Worm (Caenorhabditis elegans) whole organism, L4 larva: ENCODE measurements around the gene M199.8.

Experiments
- D1046.2 ChIP-seq: fragments of 200-800 bp; sonication (Bioruptor generic); IDR thresholded peaks from 2 replicates; pipeline ENCODE4 v1.3.6; 2022; ENCODE audit warnings: missing genetic modification characterization, missing compliant biosample characterization
- F44E2.7 ChIP-seq: fragments of 200-800 bp; sonication (Bioruptor generic); IDR thresholded peaks from 2 replicates; pipeline ENCODE4 v2.1.2; 2022; ENCODE audit warnings: missing genetic modification characterization, missing compliant biosample characterization
- F49E8.2 ChIP-seq: sonication (generic microtip); optimal IDR thresholded peaks from 2 replicates; lab custom pipeline; 2016; ENCODE audit warnings: missing compliant biosample characterization, mild to moderate bottlenecking, missing genetic modification characterization, borderline replicate concordance
- T20F7.1 ChIP-seq: fragments of 200-800 bp; sonication (Bioruptor generic); optimal IDR thresholded peaks from 2 replicates; lab custom pipeline; 2018; ENCODE audit warnings: mild to moderate bottlenecking, missing genetic modification characterization, missing compliant biosample characterization
- Y105C5A.15 ChIP-seq: fragments of 200-800 bp; sonication (Bioruptor generic); IDR thresholded peaks from 2 replicates; pipeline ENCODE4 v1.3.6; 2022; ENCODE audit warnings: missing genetic modification characterization, missing compliant biosample characterization
- Y75B8A.6 ChIP-seq: fragments of 200-800 bp; sonication (Bioruptor generic); IDR thresholded peaks from 2 replicates; pipeline ENCODE4 v1.3.6; 2022; ENCODE audit warnings: missing genetic modification reagents, missing genetic modification characterization, missing compliant biosample characterization
- ZK546.5 ChIP-seq, 2 experiments: sonication (generic microtip); optimal IDR thresholded peaks; 2 replicates each; lab custom pipeline; 2017; ENCODE audit warnings: missing biosample characterization in 2 of 2, missing genetic modification characterization in 2 of 2
- aha-1 ChIP-seq: fragments of 150-350 bp; peaks from one replicate; lab custom pipeline; 2014; ENCODE audit warnings: missing biosample characterization, missing genetic modification characterization
- aly-2 ChIP-seq: sonication (generic microtip); optimal IDR thresholded peaks from 2 replicates; lab custom pipeline; 2018; ENCODE audit warnings: missing biosample characterization, missing genetic modification characterization
- ceh-62 ChIP-seq: sonication (generic microtip); optimal IDR thresholded peaks from 2 replicates; lab custom pipeline; 2017; ENCODE audit warnings: missing biosample characterization, missing genetic modification characterization
- cey-2 ChIP-seq: sonication (generic microtip); optimal IDR thresholded peaks from 3 replicates; lab custom pipeline; 2017; ENCODE audit warnings: missing genetic modification characterization, mild to moderate bottlenecking, missing compliant biosample characterization, antibody characterized with exemption, borderline replicate concordance; ENCODE audit not compliant: insufficient read depth
- daf-19 ChIP-seq: fragments of 200-800 bp; sonication (Bioruptor generic); conservative IDR thresholded peaks from 2 replicates; pipeline ENCODE4 v1.3.6; 2022; ENCODE audit warnings: missing genetic modification characterization, missing compliant biosample characterization
- dmd-8 ChIP-seq: fragments of 200-800 bp; sonication (Bioruptor generic); IDR thresholded peaks from 2 replicates; pipeline ENCODE4 v1.3.6; 2022; ENCODE audit warnings: missing genetic modification characterization, missing compliant biosample characterization
- dpl-1 ChIP-seq: fragments of 150-350 bp; optimal IDR thresholded peaks from 2 replicates; lab custom pipeline; 2014; ENCODE audit warnings: missing biosample characterization, missing genetic modification reagents, missing genetic modification characterization
- egl-27 ChIP-seq: sonication (generic microtip); optimal IDR thresholded peaks from 3 replicates; lab custom pipeline; 2017; ENCODE audit warnings: missing biosample characterization, missing genetic modification reagents, missing genetic modification characterization
- gei-8 ChIP-seq: fragments of 200-800 bp; sonication (Bioruptor generic); optimal IDR thresholded peaks from 2 replicates; lab custom pipeline; 2018; ENCODE audit warnings: mild to moderate bottlenecking, missing genetic modification characterization, missing compliant biosample characterization
- hlh-11 ChIP-seq: fragments of 200-800 bp; sonication (Bioruptor generic); optimal IDR thresholded peaks from 2 replicates; lab custom pipeline; 2018; ENCODE audit warnings: mild to moderate bottlenecking, missing genetic modification characterization, missing compliant biosample characterization
- hmg-1.1 ChIP-seq: fragments of 200-800 bp; sonication (Bioruptor generic); IDR thresholded peaks from 2 replicates; pipeline ENCODE4 v1.3.6; 2022; ENCODE audit warnings: missing genetic modification reagents, missing genetic modification characterization, missing compliant biosample characterization
- lim-7 ChIP-seq: fragments of 200-800 bp; sonication (Bioruptor generic); IDR thresholded peaks from 2 replicates; pipeline ENCODE4 v1.3.6; 2022; ENCODE audit warnings: missing genetic modification characterization, missing compliant biosample characterization
- lin-13 ChIP-seq: fragments of 150-350 bp; optimal IDR thresholded peaks from 2 replicates; lab custom pipeline; 2014; ENCODE audit warnings: missing biosample characterization, missing genetic modification reagents, missing genetic modification characterization
- lin-29 ChIP-seq: fragments of 200-800 bp; sonication (Bioruptor generic); IDR thresholded peaks from 2 replicates; pipeline ENCODE4 v1.3.6; 2022; ENCODE audit warnings: missing genetic modification reagents, missing genetic modification characterization, missing compliant biosample characterization
- madf-9 ChIP-seq: fragments of 200-800 bp; sonication (Bioruptor generic); conservative IDR thresholded peaks from 2 replicates; pipeline ENCODE4 v1.3.6; 2022; ENCODE audit warnings: missing genetic modification reagents, missing genetic modification characterization, missing compliant biosample characterization
- mdt-29 ChIP-seq: fragments of 200-800 bp; sonication (Bioruptor generic); IDR thresholded peaks from 2 replicates; pipeline ENCODE4 v1.3.6; 2022; ENCODE audit warnings: missing genetic modification reagents, missing genetic modification characterization, missing compliant biosample characterization
- nhr-25 ChIP-seq: sonication (generic microtip); optimal IDR thresholded peaks from 2 replicates; lab custom pipeline; 2017; ENCODE audit warnings: missing genetic modification characterization, mild to moderate bottlenecking, missing compliant biosample characterization, antibody characterized with exemption, moderate library complexity, borderline replicate concordance; ENCODE audit not compliant: insufficient read depth
- nhr-28 ChIP-seq: fragments of 150-350 bp; optimal IDR thresholded peaks from 2 replicates; lab custom pipeline; 2014; ENCODE audit warnings: missing biosample characterization, missing genetic modification characterization
- nhr-41 ChIP-seq: fragments of 200-800 bp; sonication (Bioruptor generic); IDR thresholded peaks from 2 replicates; pipeline ENCODE4 v1.3.6; 2022; ENCODE audit warnings: missing genetic modification reagents, missing genetic modification characterization, missing compliant biosample characterization
- nhr-76 ChIP-seq: fragments of 150-350 bp; optimal IDR thresholded peaks from 2 replicates; lab custom pipeline; 2014; ENCODE audit warnings: missing biosample characterization, missing genetic modification characterization
- nhr-77 ChIP-seq: fragments of 150-350 bp; optimal IDR thresholded peaks from 2 replicates; lab custom pipeline; 2014; ENCODE audit warnings: missing biosample characterization, missing genetic modification characterization
- pqm-1 ChIP-seq: sonication (generic microtip); optimal IDR thresholded peaks from 2 replicates; lab custom pipeline; 2017; ENCODE audit warnings: missing biosample characterization, missing genetic modification characterization
- set-16 ChIP-seq: fragments of 200-800 bp; sonication (Bioruptor generic); IDR thresholded peaks from 2 replicates; pipeline ENCODE4 v1.3.6; 2022; ENCODE audit warnings: missing genetic modification reagents, missing genetic modification characterization, missing compliant biosample characterization
- snpc-1.2 ChIP-seq: fragments of 200-800 bp; sonication (Bioruptor generic); IDR thresholded peaks from 2 replicates; pipeline ENCODE4 v1.3.6; 2022; ENCODE audit warnings: missing genetic modification reagents, missing genetic modification characterization, missing compliant biosample characterization
- tra-1 ChIP-seq: fragments of 200-800 bp; sonication (Bioruptor generic); IDR thresholded peaks from 2 replicates; pipeline ENCODE4 v1.3.6; 2022; ENCODE audit warnings: missing genetic modification reagents, missing genetic modification characterization, missing compliant biosample characterization
- unc-62 ChIP-seq, 3 experiments: fragments of 150-350 bp in 1 of 3; sonication (generic microtip); optimal IDR thresholded peaks in 2 of 3; peaks in 1 of 3; 1 replicate in 1 of 3; 2 replicates in 2 of 3; lab custom pipeline; 2014 to 2017; ENCODE audit warnings: missing biosample characterization in 3 of 3, missing genetic modification characterization in 3 of 3, missing genetic modification reagents in 3 of 3, missing genotype in 1 of 3
- zag-1 ChIP-seq: fragments of 150-350 bp; optimal IDR thresholded peaks from 2 replicates; lab custom pipeline; 2014; ENCODE audit warnings: missing biosample characterization, missing genetic modification characterization
- zfp-2 ChIP-seq: sonication (generic microtip); optimal IDR thresholded peaks from 2 replicates; lab custom pipeline; 2016; ENCODE audit warnings: mild to moderate bottlenecking, missing genetic modification characterization, missing compliant biosample characterization
- zip-11 ChIP-seq: fragments of 200-800 bp; sonication (Bioruptor generic); IDR thresholded peaks from 2 replicates; pipeline ENCODE4 v1.3.6; 2022; ENCODE audit warnings: missing genetic modification characterization, missing compliant biosample characterization

The M199.8 gene

DNA sequence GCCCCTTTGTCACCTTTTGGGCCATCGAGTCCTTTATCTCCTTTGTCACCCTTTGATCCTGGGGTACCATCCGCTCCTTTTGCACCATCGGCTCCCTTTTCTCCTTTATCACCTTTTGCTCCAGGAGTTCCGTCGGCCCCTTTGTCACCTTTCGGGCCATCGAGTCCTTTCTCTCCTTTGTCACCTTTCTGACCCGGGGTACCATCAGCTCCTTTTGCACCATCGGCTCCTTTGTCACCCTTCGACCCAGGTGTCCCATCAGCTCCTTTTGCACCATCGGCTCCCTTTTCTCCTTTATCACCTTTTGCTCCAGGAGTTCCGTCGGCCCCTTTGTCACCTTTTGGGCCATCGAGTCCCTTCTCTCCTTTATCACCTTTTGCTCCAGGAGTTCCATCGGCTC is 3.6 kb downstream of the M199.8 start:
- TF ChIP-seq Y105C5A.15 (GFP tag; lab: Robert Waterston, UW) = 0 out of 2 replicates have a peak, but pooled peaks have one; percentile 8
- TF ChIP-seq set-16 (GFP tag; lab: Robert Waterston, UW) = peak; percentile 74

DNA sequence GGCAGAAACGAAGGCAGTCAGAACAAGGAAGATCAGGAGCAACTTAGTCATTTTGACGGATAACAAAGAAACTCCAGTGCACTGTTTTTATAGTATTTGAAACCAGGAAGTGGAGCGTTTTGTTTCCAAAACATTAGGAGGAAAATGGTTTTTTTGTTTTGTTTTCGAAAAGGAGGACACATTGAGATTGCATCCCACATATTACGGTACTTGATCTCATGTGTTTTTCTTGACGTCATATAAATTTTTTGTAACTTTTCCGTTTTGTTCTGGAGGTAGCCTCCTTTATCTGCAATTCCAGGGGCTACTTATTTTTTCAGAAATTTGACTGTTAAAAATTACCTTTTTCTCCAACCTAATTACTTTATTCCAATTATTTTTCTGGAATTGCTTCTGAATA is 6.1 kb downstream of the M199.8 start, which contains the start of gene M199.9:
Gene M199.9 (minus strand): TSS at position 101 of the 400 bp plus-strand sequence.
- TF ChIP-seq F49E8.2 (no peak), zfp-2 (tag; lab: Kevin White, UChicago) (no peak), lin-29 (GFP tag; lab: Robert Waterston, UW) (no peak), zag-1 (tag; lab: Kevin White, UChicago) (no peak), Y105C5A.15 (GFP tag; lab: Robert Waterston, UW) (no peak), hlh-11 (no peak), egl-27 (tag; lab: Kevin White, UChicago) (no peak), hmg-1.1 (GFP tag; lab: Robert Waterston, UW) (no peak), dpl-1 (GFP tag; lab: Kevin White, UChicago) (no peak), nhr-25 (no peak)

DNA sequence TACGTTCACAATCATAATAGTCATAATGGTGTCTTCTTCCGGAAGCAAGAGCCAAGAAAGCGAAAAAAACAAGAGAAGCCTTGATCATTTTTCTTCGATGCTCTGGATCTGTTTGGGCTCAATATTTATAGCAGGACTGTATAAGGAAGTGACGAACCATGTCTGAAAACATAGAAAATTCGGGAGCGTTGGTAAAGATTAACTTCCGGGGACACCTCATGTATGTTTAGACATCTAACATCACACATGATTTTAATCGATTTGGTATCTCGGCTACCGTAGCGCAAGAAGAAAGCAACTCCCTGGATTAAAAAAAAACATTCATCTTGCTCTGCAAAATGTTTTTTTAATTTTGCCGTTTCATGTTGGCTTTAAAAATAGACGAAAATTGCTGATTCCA is 7.8 kb downstream of the M199.8 start, which contains the start of gene clec-190:
Gene clec-190 (minus strand): TSS at position 101 of the 400 bp plus-strand sequence.
- no peak for TF ChIP-seq ZK546.5 (tag; optimal IDR thresholded peaks at IDR 0.05; lab: Kevin White, UChicago)
- TF ChIP-seq aly-2 (tag; lab: Kevin White, UChicago) = no peak
- TF ChIP-seq lin-13 = no peak
- TF ChIP-seq unc-62 (GFP tag; optimal IDR thresholded peaks at IDR 0.05 in 1 of 2; lab: Kevin White, UChicago) = peak in 1 of 2 experiments; percentile 46
- TF ChIP-seq unc-62 (tag; optimal IDR thresholded peaks at IDR 0.05; lab: Kevin White, UChicago) = no peak
- TF ChIP-seq F44E2.7 (GFP tag; lab: Robert Waterston, UW) = no peak
- no peak for TF ChIP-seq dmd-8 (GFP tag; lab: Robert Waterston, UW)

DNA sequence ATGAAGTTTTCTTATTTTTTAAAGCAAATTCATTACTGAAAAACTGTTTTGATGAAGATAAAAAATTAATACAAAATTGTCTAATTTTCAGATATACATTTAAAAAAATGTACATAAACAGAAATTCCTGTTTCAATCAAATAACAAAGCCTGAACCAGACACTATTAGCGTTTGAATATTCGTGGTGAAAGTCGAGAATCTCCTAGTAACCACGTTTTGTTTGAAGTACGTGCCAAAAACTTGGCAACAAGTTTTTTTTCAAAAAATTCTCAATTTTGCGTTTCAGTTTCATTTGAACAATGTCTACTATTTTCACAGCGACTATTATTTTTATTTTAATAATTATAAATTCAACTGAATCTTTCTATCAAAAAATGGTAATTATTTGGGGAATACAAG is 10.9 kb downstream of the M199.8 start, which contains the start of gene M199.7:
Gene M199.7 (plus strand): TSS at position 301 of the 400 bp plus-strand sequence.
- TF ChIP-seq nhr-28 (tag; lab: Kevin White, UChicago) = no peak

DNA sequence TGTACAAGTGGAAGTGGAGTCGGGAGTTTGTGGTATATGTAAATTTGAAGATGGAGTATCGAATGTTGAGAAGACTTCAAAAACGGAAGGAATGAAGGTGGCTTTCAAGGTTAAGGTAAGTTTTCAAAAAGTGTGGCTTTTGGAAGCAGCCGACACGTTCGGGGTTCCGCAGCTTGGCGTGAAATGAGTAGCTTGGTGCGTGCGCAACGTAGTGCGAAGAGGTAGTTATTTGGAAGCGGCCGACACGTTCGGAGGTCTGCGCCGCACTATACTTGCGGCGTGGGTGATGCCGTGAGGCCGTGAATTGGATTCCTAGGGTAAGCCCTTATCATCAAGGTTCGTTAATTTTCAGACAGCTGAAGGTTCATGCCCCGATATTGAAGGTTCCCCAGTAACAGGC is 13.1 kb downstream of the M199.8 start, which contains the start of gene clec-189:
Gene clec-189 (plus strand): TSS at position 92 of the 400 bp plus-strand sequence.
- TF ChIP-seq snpc-1.2 (GFP tag; lab: Robert Waterston, UW) = peak; percentile 80
- no peak for TF ChIP-seq zip-11 (GFP tag; lab: Robert Waterston, UW)
- TF ChIP-seq set-16 (GFP tag; lab: Robert Waterston, UW) = 0 out of 2 replicates have a peak, but pooled peaks have one; percentile 19

DNA sequence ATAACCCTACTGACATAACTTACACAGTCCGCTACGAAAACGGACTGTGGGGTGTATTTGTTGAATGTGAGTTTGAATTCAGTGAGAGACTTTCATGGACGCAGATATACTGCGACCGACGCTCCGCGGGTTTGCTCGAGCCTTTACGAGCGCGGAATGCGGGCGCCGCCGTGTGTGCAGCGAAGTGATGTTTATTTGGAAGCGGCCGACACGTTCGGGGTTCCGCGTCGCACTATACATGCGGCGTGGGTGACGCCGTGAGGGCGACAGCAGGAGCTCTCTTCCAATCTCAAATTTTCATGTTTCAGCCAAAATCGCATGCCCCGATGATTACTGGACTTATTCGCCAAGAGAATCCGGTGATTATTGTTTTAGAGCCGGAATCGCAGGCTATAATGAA is 14.5 kb downstream of the M199.8 start:
- TF ChIP-seq aha-1 (tag; lab: Kevin White, UChicago) = no peak
- no peak for TF ChIP-seq dpl-1 (GFP tag; lab: Kevin White, UChicago)
- TF ChIP-seq snpc-1.2 (GFP tag; lab: Robert Waterston, UW) = peak; percentile 94
- TF ChIP-seq Y75B8A.6 (GFP tag; lab: Robert Waterston, UW) = no peak
- TF ChIP-seq mdt-29 (GFP tag; lab: Robert Waterston, UW) = 0 out of 2 replicates have a peak, but pooled peaks have one; percentile 43
- TF ChIP-seq hmg-1.1 (GFP tag; lab: Robert Waterston, UW) = no peak
- peak; percentile 62; the same call in 1 of the 2 replicates for TF ChIP-seq set-16 (GFP tag; lab: Robert Waterston, UW)

DNA sequence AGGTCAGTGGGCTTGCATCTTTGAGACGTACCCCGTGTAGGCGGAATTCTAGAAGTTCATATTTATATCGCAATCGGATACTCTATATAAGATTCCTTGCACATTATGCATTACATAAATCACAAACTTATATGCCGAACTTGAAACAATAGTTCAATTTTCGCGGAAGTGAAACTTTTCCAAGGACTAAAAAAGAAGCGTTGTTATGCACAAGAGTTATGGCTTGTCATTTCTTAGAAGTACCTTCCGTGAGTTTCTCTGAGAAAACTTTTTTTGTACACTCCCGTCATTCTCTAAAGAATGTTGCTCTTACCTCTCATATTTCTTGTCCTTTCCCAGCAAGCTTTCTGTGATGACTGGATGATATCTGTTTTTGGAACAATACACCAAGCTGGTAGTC is 15.4 kb downstream of the M199.8 start, which contains the start of gene M199.136:
Gene M199.136 (plus strand): TSS at position 301 of the 400 bp plus-strand sequence.
- TF ChIP-seq cey-2 (tag; lab: Kevin White, UChicago) = no peak
- TF ChIP-seq daf-19 (GFP tag; lab: Robert Waterston, UW) = no peak
- TF ChIP-seq tra-1 (GFP tag; lab: Robert Waterston, UW) = no peak
- no peak for TF ChIP-seq unc-62 (GFP tag; optimal IDR thresholded peaks at IDR 0.05 in 1 of 2; lab: Kevin White, UChicago)
- TF ChIP-seq unc-62 (tag; optimal IDR thresholded peaks at IDR 0.05; lab: Kevin White, UChicago) = no peak
- TF ChIP-seq nhr-77 (tag; lab: Kevin White, UChicago) = no peak
- no peak for TF ChIP-seq madf-9 (GFP tag; lab: Robert Waterston, UW)
- TF ChIP-seq nhr-41 (GFP tag; lab: Robert Waterston, UW) = no peak
- TF ChIP-seq F44E2.7 (GFP tag; lab: Robert Waterston, UW) = no peak
- no peak for TF ChIP-seq hmg-1.1 (GFP tag; lab: Robert Waterston, UW)
- TF ChIP-seq Y105C5A.15 (GFP tag; lab: Robert Waterston, UW) = no peak
- TF ChIP-seq lim-7 (GFP tag; lab: Robert Waterston, UW) = no peak
- no peak for TF ChIP-seq gei-8 (GFP tag; lab: Kevin White, UChicago)
- no peak for TF ChIP-seq T20F7.1 (GFP tag; lab: Kevin White, UChicago)
- TF ChIP-seq D1046.2 (GFP tag; lab: Robert Waterston, UW) = no peak
- no peak for TF ChIP-seq ceh-62
- no peak for TF ChIP-seq nhr-76 (tag; lab: Kevin White, UChicago)
- no peak for TF ChIP-seq pqm-1 (tag; lab: Kevin White, UChicago)
